Fruit fly (Drosophila melanogaster): ENCODE data around the gene CG13073.

The CG13073 gene

dm6 chr3L:16228659-16229205 is 11.6 kb upstream of the CG13073 start, which contains the start of gene Tmx3 (continued):
- TF ChIP-seq lov (optimal IDR thresholded peaks at IDR 0.05) (no peak), lov (GFP tag; IDR thresholded peaks at IDR 0.05) (peak; percentile 73; the same call in 1 of the 3 replicates), CG4820 (GFP tag; optimal IDR thresholded peaks at IDR 0.05) (peak; percentile 87), z (GFP tag; IDR thresholded peaks at IDR 0.05) (no peak), CG2199 (GFP tag; IDR thresholded peaks at IDR 0.05) (peak; percentile 25; the same call in 1 of the 3 replicates), CG43689 (GFP tag; IDR thresholded peaks at IDR 0.05) (peak; percentile 70; the same call in 1 of the 2 replicates), Atf-2 (GFP tag; optimal IDR thresholded peaks at IDR 0.05) (peak; percentile 47), tll (GFP tag; optimal IDR thresholded peaks at IDR 0.05) (peak in 1 of 2 experiments; percentile 24), sd (tag; optimal IDR thresholded peaks at IDR 0.05) (peak; percentile 85), Atf6 (GFP tag; IDR thresholded peaks at IDR 0.05) (peak; percentile 89), schlank (tag; optimal IDR thresholded peaks at IDR 0.05) (peak; percentile 27), danr (GFP tag; IDR thresholded peaks at IDR 0.05) (peak; percentile 77), zen (tag; optimal IDR thresholded peaks at IDR 0.05) (peak; percentile 89), sens-2 (GFP tag; IDR thresholded peaks at IDR 0.05) (peak; percentile 74), CG6254 (GFP tag; optimal IDR thresholded peaks at IDR 0.05) (peak; percentile 28), CG9437 (GFP tag; optimal IDR thresholded peaks at IDR 0.05) (peak; percentile 74), CG2889 (GFP tag; IDR thresholded peaks at IDR 0.05) (peak; percentile 77), CG17612 (GFP tag; IDR thresholded peaks at IDR 0.05) (no peak; the same call in 1 of the 2 replicates), pita (GFP tag; optimal IDR thresholded peaks at IDR 0.05) (no peak), CrebB (tag; optimal IDR thresholded peaks at IDR 0.05) (peak; percentile 61), kay (GFP tag; optimal IDR thresholded peaks at IDR 0.05) (peak; percentile 76), crol (GFP tag; IDR thresholded peaks at IDR 0.05) (0 out of 2 replicates have a peak, but pooled peaks have one; percentile 20), odd (GFP tag; optimal IDR thresholded peaks at IDR 0.05) (no peak), caup (GFP tag; optimal IDR thresholded peaks at IDR 0.05; ENCODE audit: severe bottlenecking) (peak; percentile 62), Xbp1 (GFP tag; optimal IDR thresholded peaks at IDR 0.05) (peak; percentile 93), jigr1 (GFP tag; IDR thresholded peaks at IDR 0.05) (peak; percentile 77), CG7987 (GFP tag; optimal IDR thresholded peaks at IDR 0.05) (no peak), CG4424 (GFP tag; optimal IDR thresholded peaks at IDR 0.05) (peak; percentile 87), unc-4 (GFP tag; IDR thresholded peaks at IDR 0.05; ENCODE audit: partially characterized antibody) (no peak), Dip2 (GFP tag; IDR thresholded peaks at IDR 0.05) (no peak), CG12942 (GFP tag; optimal IDR thresholded peaks at IDR 0.05) (peak; percentile 89), B-H2 (GFP tag; optimal IDR thresholded peaks at IDR 0.05) (no peak), CG7786 (GFP tag; optimal IDR thresholded peaks at IDR 0.05) (peak; percentile 38), CG17359 (tag; optimal IDR thresholded peaks at IDR 0.05) (peak; percentile 90), MESR4 (GFP tag; optimal IDR thresholded peaks at IDR 0.05) (no peak), hb (GFP tag; IDR thresholded peaks at IDR 0.05; ENCODE audit: partially characterized antibody) (no peak), CG16779 (GFP tag; IDR thresholded peaks at IDR 0.05) (peak; percentile 80), CG11398 (GFP tag; optimal IDR thresholded peaks at IDR 0.05) (no peak), Atf3 (GFP tag; optimal IDR thresholded peaks at IDR 0.05) (peak; percentile 38), CG2116 (GFP tag; optimal IDR thresholded peaks at IDR 0.05) (peak; percentile 72), Side (GFP tag; optimal IDR thresholded peaks at IDR 0.05) (peak; percentile 10), D (optimal IDR thresholded peaks at IDR 0.05) (no peak), D (GFP tag; optimal IDR thresholded peaks at IDR 0.05) (peak; percentile 68), CG16863 (GFP tag; optimal IDR thresholded peaks at IDR 0.05) (peak; percentile 24), CG10147 (GFP tag; optimal IDR thresholded peaks at IDR 0.05) (peak; percentile 88), mam (GFP tag; optimal IDR thresholded peaks at IDR 0.05) (peak; percentile 81), az2 (GFP tag; optimal IDR thresholded peaks at IDR 0.05) (peak; percentile 89), dm (GFP tag; optimal IDR thresholded peaks at IDR 0.05) (peak; percentile 93), HLH3B (GFP tag; IDR thresholded peaks at IDR 0.05) (peak; percentile 92), Spps (tag; optimal IDR thresholded peaks at IDR 0.05) (peak; percentile 62), CG13624 (GFP tag; optimal IDR thresholded peaks at IDR 0.05) (peak; percentile 56)

Data from whole organism, embryonic.